Worm (Caenorhabditis elegans) whole organism, L2 larva: Measurements from ENCODE around the gene F56H9.6.

ENCODE experiments used
- C34F6.9 ChIP-seq: fragments of 150-350 bp; optimal IDR thresholded peaks from 2 replicates; lab custom pipeline; 2014; ENCODE audit warnings: missing biosample characterization, missing genetic modification characterization
- R02D3.7 ChIP-seq: fragments of 150-350 bp; optimal IDR thresholded peaks from 2 replicates; lab custom pipeline; 2014; ENCODE audit warnings: missing biosample characterization, missing genetic modification characterization
- Y55F3AM.14 ChIP-seq: fragments of 200-800 bp; sonication (Bioruptor generic); optimal IDR thresholded peaks from 2 replicates; lab custom pipeline; 2018; ENCODE audit warnings: mild to moderate bottlenecking, missing genetic modification characterization, missing compliant biosample characterization
- ZK546.5 ChIP-seq: sonication (generic microtip); optimal IDR thresholded peaks from 2 replicates; lab custom pipeline; 2017; ENCODE audit warnings: missing biosample characterization, missing genetic modification characterization
- alr-1 ChIP-seq: fragments of 150-350 bp; optimal IDR thresholded peaks from 2 replicates; lab custom pipeline; 2014; ENCODE audit warnings: missing biosample characterization, missing genetic modification characterization
- aly-2 ChIP-seq: fragments of 150-350 bp; optimal IDR thresholded peaks from 2 replicates; lab custom pipeline; 2014; ENCODE audit warnings: missing biosample characterization, missing genetic modification characterization
- ama-1 ChIP-seq: fragments of 150-350 bp; optimal IDR thresholded peaks from 2 replicates; lab custom pipeline; 2018; ENCODE audit warnings: inconsistent platforms
- blmp-1 ChIP-seq: sonication (generic microtip); optimal IDR thresholded peaks from 2 replicates; lab custom pipeline; 2017; ENCODE audit warnings: missing genetic modification characterization, mild to moderate bottlenecking, missing compliant biosample characterization, antibody characterized with exemption, moderate library complexity; ENCODE audit not compliant: insufficient read depth
- ceh-16 ChIP-seq: fragments of 150-350 bp; optimal IDR thresholded peaks from 2 replicates; lab custom pipeline; 2014; ENCODE audit warnings: missing biosample characterization, missing genetic modification characterization
- ceh-82 ChIP-seq: fragments of 150-350 bp; optimal IDR thresholded peaks from 2 replicates; lab custom pipeline; 2014; ENCODE audit warnings: missing biosample characterization, missing genetic modification characterization
- crh-2 ChIP-seq: sonication (generic microtip); optimal IDR thresholded peaks from 2 replicates; lab custom pipeline; 2017; ENCODE audit warnings: missing biosample characterization, missing genetic modification characterization
- dmd-4 ChIP-seq: sonication (generic microtip); optimal IDR thresholded peaks from 2 replicates; lab custom pipeline; 2017; ENCODE audit warnings: missing biosample characterization, missing genetic modification characterization
- egl-27 ChIP-seq: sonication (generic microtip); optimal IDR thresholded peaks from 3 replicates; lab custom pipeline; 2017; ENCODE audit warnings: missing biosample characterization, missing genetic modification reagents, missing genetic modification characterization
- elt-1 ChIP-seq: fragments of 150-350 bp; optimal IDR thresholded peaks from 2 replicates; lab custom pipeline; 2014; ENCODE audit warnings: missing biosample characterization, missing genetic modification characterization
- elt-3 ChIP-seq: sonication (generic microtip); optimal IDR thresholded peaks from 2 replicates; lab custom pipeline; 2017; ENCODE audit warnings: missing biosample characterization, missing genetic modification characterization
- fos-1 ChIP-seq: fragments of 150-350 bp; optimal IDR thresholded peaks from 2 replicates; lab custom pipeline; 2014; ENCODE audit warnings: missing biosample characterization, missing genetic modification characterization
- gmeb-1 ChIP-seq: fragments of 150-350 bp; optimal IDR thresholded peaks from 2 replicates; lab custom pipeline; 2014; ENCODE audit warnings: missing biosample characterization, missing genetic modification characterization
- lin-11 ChIP-seq: fragments of 150-350 bp; sonication (generic microtip); optimal IDR thresholded peaks from 2 replicates; lab custom pipeline; 2014; ENCODE audit warnings: missing biosample characterization, missing genetic modification characterization, inconsistent platforms, mixed read lengths
- lin-13 ChIP-seq: fragments of 150-350 bp; optimal IDR thresholded peaks from 2 replicates; lab custom pipeline; 2014; ENCODE audit warnings: missing biosample characterization, missing genetic modification reagents, missing genetic modification characterization
- lin-39 ChIP-seq: fragments of 150-350 bp; optimal IDR thresholded peaks from 2 replicates; lab custom pipeline; 2014; ENCODE audit warnings: missing biosample characterization, missing genetic modification reagents, missing genetic modification characterization
- lsy-2 ChIP-seq, 2 experiments: fragments of 150-350 bp in 1 of 2; sonication (generic microtip) in 1 of 2; optimal IDR thresholded peaks; 2 replicates each; lab custom pipeline; 2014 to 2017; ENCODE audit warnings: missing biosample characterization in 2 of 2, missing genetic modification characterization in 2 of 2
- mab-5 ChIP-seq: fragments of 150-350 bp; optimal IDR thresholded peaks from 2 replicates; lab custom pipeline; 2014; ENCODE audit warnings: missing biosample characterization, missing genetic modification characterization
- mbf-1 ChIP-seq: sonication (generic microtip); optimal IDR thresholded peaks from 2 replicates; lab custom pipeline; 2017; ENCODE audit warnings: missing biosample characterization, missing genetic modification characterization
- mdl-1 ChIP-seq, 2 experiments: fragments of 150-350 bp in 1 of 2; sonication (generic microtip) in 1 of 2; optimal IDR thresholded peaks; 2 replicates each; lab custom pipeline; 2017; ENCODE audit warnings: missing biosample characterization in 2 of 2, missing genetic modification characterization in 2 of 2
- nhr-10 ChIP-seq: sonication (generic microtip); optimal IDR thresholded peaks from 2 replicates; lab custom pipeline; 2017; ENCODE audit warnings: missing biosample characterization, missing genetic modification characterization
- nhr-11 ChIP-seq: fragments of 150-350 bp; optimal IDR thresholded peaks from 2 replicates; lab custom pipeline; 2014; ENCODE audit warnings: missing biosample characterization, missing genetic modification characterization
- nhr-12 ChIP-seq: fragments of 150-350 bp; optimal IDR thresholded peaks from 2 replicates; lab custom pipeline; 2014; ENCODE audit warnings: missing biosample characterization, missing genetic modification characterization
- nhr-129 ChIP-seq: fragments of 150-350 bp; optimal IDR thresholded peaks from 2 replicates; lab custom pipeline; 2014; ENCODE audit warnings: missing biosample characterization, missing genetic modification characterization
- nhr-21 ChIP-seq: fragments of 150-350 bp; optimal IDR thresholded peaks from 2 replicates; lab custom pipeline; 2014; ENCODE audit warnings: missing biosample characterization, missing genetic modification characterization
- nhr-23 ChIP-seq: fragments of 150-350 bp; optimal IDR thresholded peaks from 2 replicates; lab custom pipeline; 2014; ENCODE audit warnings: missing biosample characterization, missing genetic modification reagents, missing genetic modification characterization
- nhr-237 ChIP-seq: fragments of 150-350 bp; optimal IDR thresholded peaks from 2 replicates; lab custom pipeline; 2014; ENCODE audit warnings: missing biosample characterization, missing genetic modification characterization
- nhr-25 ChIP-seq: fragments of 150-350 bp; sonication (generic microtip); optimal IDR thresholded peaks from 3 replicates; lab custom pipeline; 2014; ENCODE audit warnings: missing biosample characterization, missing genetic modification characterization
- nhr-6 ChIP-seq: fragments of 150-350 bp; optimal IDR thresholded peaks from 2 replicates; lab custom pipeline; 2014; ENCODE audit warnings: missing biosample characterization, missing genetic modification characterization
- nhr-77 ChIP-seq: fragments of 150-350 bp; optimal IDR thresholded peaks from 2 replicates; lab custom pipeline; 2014; ENCODE audit warnings: missing biosample characterization, missing genetic modification characterization
- peb-1 ChIP-seq: fragments of 150-350 bp; optimal IDR thresholded peaks from 2 replicates; lab custom pipeline; 2014; ENCODE audit warnings: missing biosample characterization, missing genetic modification characterization
- sem-4 ChIP-seq: fragments of 150-350 bp; optimal IDR thresholded peaks from 2 replicates; lab custom pipeline; 2014; ENCODE audit warnings: missing biosample characterization, missing genetic modification reagents, missing genetic modification characterization
- skn-1 ChIP-seq: sonication (generic microtip); optimal IDR thresholded peaks from 2 replicates; lab custom pipeline; 2017; ENCODE audit warnings: missing biosample characterization, missing genetic modification characterization
- sma-3 ChIP-seq: sonication (generic microtip); optimal IDR thresholded peaks from 2 replicates; lab custom pipeline; 2016; ENCODE audit warnings: missing genetic modification reagents, missing genetic modification characterization, missing compliant biosample characterization
- sma-9 ChIP-seq, 2 experiments: fragments of 150-350 bp in 1 of 2; sonication (generic microtip) in 1 of 2; optimal IDR thresholded peaks; 2 replicates each; lab custom pipeline; 2014 to 2016; ENCODE audit warnings: missing genetic modification characterization in 2 of 2, mild to moderate bottlenecking in 1 of 2, missing biosample characterization in 1 of 2, missing compliant biosample characterization in 1 of 2, missing genetic modification reagents in 1 of 2, moderate library complexity in 1 of 2
- snpc-4 ChIP-seq: fragments of 150-350 bp; optimal IDR thresholded peaks from 2 replicates; lab custom pipeline; 2014; ENCODE audit warnings: missing biosample characterization, missing genetic modification characterization
- unc-39 ChIP-seq: fragments of 150-350 bp; optimal IDR thresholded peaks from 2 replicates; lab custom pipeline; 2014; ENCODE audit warnings: missing biosample characterization, missing genetic modification characterization
- unc-55 ChIP-seq: fragments of 150-350 bp; sonication (generic microtip); optimal IDR thresholded peaks from 3 replicates; lab custom pipeline; 2014; ENCODE audit warnings: missing biosample characterization, missing genetic modification reagents, missing genetic modification characterization
- unc-62 ChIP-seq: fragments of 150-350 bp; optimal IDR thresholded peaks from 2 replicates; lab custom pipeline; 2014; ENCODE audit warnings: missing biosample characterization, missing genetic modification reagents, missing genetic modification characterization
- zag-1 ChIP-seq: fragments of 150-350 bp; optimal IDR thresholded peaks from 2 replicates; lab custom pipeline; 2014; ENCODE audit warnings: missing biosample characterization, missing genetic modification characterization
- ztf-1 ChIP-seq: fragments of 200-800 bp; sonication (Bioruptor generic); conservative IDR thresholded peaks from 2 replicates; pipeline ENCODE4 v1.3.6; 2022; ENCODE audit warnings: missing genetic modification characterization, missing compliant biosample characterization
- ztf-11 ChIP-seq: sonication (generic microtip); optimal IDR thresholded peaks from 2 replicates; lab custom pipeline; 2017; ENCODE audit warnings: missing biosample characterization, missing genetic modification characterization
- ztf-4 ChIP-seq: fragments of 150-350 bp; optimal IDR thresholded peaks from 2 replicates; lab custom pipeline; 2014; ENCODE audit warnings: missing biosample characterization, missing genetic modification characterization

F56H9.6 gene

ce11 chrV:12599110-12599509, 30.5 kb downstream of the F56H9.6 start, which contains the start of the genes C14C10.10 and ril-2:
Gene C14C10.10, minus strand, starts transcription at chrV:12599128.
Gene ril-2, minus strand, starts transcription at chrV:12599157.
- TF ChIP-seq egl-27 (no peak), elt-1 (tag; lab: Kevin White, UChicago) (no peak), lin-13 (no peak), nhr-77 (tag; lab: Kevin White, UChicago) (no peak), skn-1 (tag; lab: Kevin White, UChicago) (no peak), aly-2 (tag; lab: Kevin White, UChicago) (no peak), dmd-4 (tag; lab: Kevin White, UChicago) (no peak), Y55F3AM.14 (no peak), C34F6.9 (tag; lab: Kevin White, UChicago) (peak; percentile 50), nhr-23 (tag; lab: Kevin White, UChicago) (no peak), snpc-4 (tag; lab: Kevin White, UChicago) (no peak), ztf-4 (no peak), nhr-129 (tag; lab: Kevin White, UChicago) (no peak), unc-55 (GFP tag; lab: Kevin White, UChicago) (peak; percentile 46), mbf-1 (tag; lab: Kevin White, UChicago) (no peak), elt-3 (tag; lab: Kevin White, UChicago) (no peak), lin-39 (tag; lab: Kevin White, UChicago) (no peak), nhr-12 (tag; lab: Kevin White, UChicago) (no peak), alr-1 (tag; lab: Kevin White, UChicago) (no peak), ztf-11 (tag; lab: Kevin White, UChicago) (no peak), sma-3 (GFP tag; lab: Kevin White, UChicago) (no peak), crh-2 (tag; lab: Kevin White, UChicago) (peak; percentile 35), unc-39 (tag; lab: Kevin White, UChicago) (no peak), nhr-6 (no peak), sem-4 (tag; lab: Kevin White, UChicago) (no peak), fos-1 (no peak), ztf-1 (GFP tag; lab: Robert Waterston, UW) (no peak), nhr-21 (no peak), lsy-2 (tag; optimal IDR thresholded peaks at IDR 0.05; lab: Kevin White, UChicago) (peak in 1 of 2 experiments; percentile 29), zag-1 (tag; lab: Kevin White, UChicago) (no peak), ZK546.5 (tag; lab: Kevin White, UChicago) (no peak), R02D3.7 (tag; lab: Kevin White, UChicago) (no peak), nhr-25 (tag; lab: Kevin White, UChicago) (no peak), ceh-82 (tag; lab: Kevin White, UChicago) (no peak), ceh-16 (tag; lab: Kevin White, UChicago) (no peak), sma-9 (GFP tag; optimal IDR thresholded peaks at IDR 0.05; lab: Kevin White, UChicago) (no peak), sma-9 (tag; optimal IDR thresholded peaks at IDR 0.05; lab: Kevin White, UChicago) (no peak)

ce11 chrV:12596795-12597194, 32.8 kb downstream of the F56H9.6 start:
- TF ChIP-seq nhr-237 (tag; lab: Kevin White, UChicago): no peak
- TF ChIP-seq nhr-21: peak; percentile 48
- TF ChIP-seq aly-2 (tag; lab: Kevin White, UChicago): no peak
- no peak for TF ChIP-seq nhr-10 (tag; lab: Kevin White, UChicago)
- no peak for TF ChIP-seq ztf-4
- TF ChIP-seq zag-1 (tag; lab: Kevin White, UChicago): no peak
- no peak for TF ChIP-seq nhr-6
- TF ChIP-seq ama-1 (lab: Kevin White, UChicago): no peak
- TF ChIP-seq mbf-1 (tag; lab: Kevin White, UChicago): no peak
- TF ChIP-seq lin-11: peak; percentile 18
- no peak for TF ChIP-seq mdl-1 (tag; optimal IDR thresholded peaks at IDR 0.05; lab: Kevin White, UChicago)
- no peak for TF ChIP-seq ZK546.5 (tag; lab: Kevin White, UChicago)
- TF ChIP-seq mab-5 (tag; lab: Kevin White, UChicago): no peak
- TF ChIP-seq lin-13: peak; percentile 55
- TF ChIP-seq unc-62 (GFP tag; lab: Kevin White, UChicago): no peak
- no peak for TF ChIP-seq nhr-77 (tag; lab: Kevin White, UChicago)
- TF ChIP-seq C34F6.9 (tag; lab: Kevin White, UChicago): peak; percentile 37
- no peak for TF ChIP-seq elt-1 (tag; lab: Kevin White, UChicago)
- peak; percentile 51 for TF ChIP-seq gmeb-1 (tag; lab: Kevin White, UChicago)
- no peak for TF ChIP-seq lin-39 (tag; lab: Kevin White, UChicago)
- TF ChIP-seq snpc-4 (tag; lab: Kevin White, UChicago): no peak
- TF ChIP-seq fos-1: peak; percentile 16
- TF ChIP-seq ceh-82 (tag; lab: Kevin White, UChicago): no peak
- no peak for TF ChIP-seq unc-39 (tag; lab: Kevin White, UChicago)
- no peak for TF ChIP-seq blmp-1 (tag; lab: Kevin White, UChicago)
- TF ChIP-seq skn-1 (tag; lab: Kevin White, UChicago): no peak
- no peak for TF ChIP-seq elt-3 (tag; lab: Kevin White, UChicago)
- TF ChIP-seq egl-27: peak; percentile 29
- TF ChIP-seq unc-55 (GFP tag; lab: Kevin White, UChicago): no peak
- no peak for TF ChIP-seq Y55F3AM.14
- TF ChIP-seq crh-2 (tag; lab: Kevin White, UChicago): peak; percentile 26
- no peak for TF ChIP-seq nhr-12 (tag; lab: Kevin White, UChicago)
- no peak for TF ChIP-seq nhr-11 (tag; lab: Kevin White, UChicago)
- peak; percentile 55 for TF ChIP-seq sma-3 (GFP tag; lab: Kevin White, UChicago)
- no peak for TF ChIP-seq dmd-4 (tag; lab: Kevin White, UChicago)
- TF ChIP-seq ceh-16 (tag; lab: Kevin White, UChicago): no peak
- TF ChIP-seq alr-1 (tag; lab: Kevin White, UChicago): no peak
- no peak for TF ChIP-seq ztf-1 (GFP tag; lab: Robert Waterston, UW)
- no peak for TF ChIP-seq nhr-25 (tag; lab: Kevin White, UChicago)
- no peak for TF ChIP-seq peb-1 (tag; lab: Kevin White, UChicago)
- TF ChIP-seq nhr-23 (tag; lab: Kevin White, UChicago): no peak
- peak; percentile 70 for TF ChIP-seq nhr-129 (tag; lab: Kevin White, UChicago)
- no peak for TF ChIP-seq R02D3.7 (tag; lab: Kevin White, UChicago)
